Fruit fly (Drosophila melanogaster): Measurements from ENCODE around the gene CG31546.

- TF ChIP-seq pan (optimal IDR thresholded peaks at IDR 0.05) (no peak), pan (GFP tag; optimal IDR thresholded peaks at IDR 0.05 in 1 of 2, IDR thresholded peaks at IDR 0.05 in 1 of 2) (peak in 1 of 2 experiments; percentile 17), CG6854 (GFP tag; optimal IDR thresholded peaks at IDR 0.05) (no peak), CG7786 (GFP tag; optimal IDR thresholded peaks at IDR 0.05) (peak; percentile 55), CG4282 (GFP tag; optimal IDR thresholded peaks at IDR 0.05) (no peak), fu2 (GFP tag; optimal IDR thresholded peaks at IDR 0.05) (no peak), gsb (GFP tag; IDR thresholded peaks at IDR 0.05) (no peak), Hsf (GFP tag; optimal IDR thresholded peaks at IDR 0.05) (peak; percentile 16), usp (GFP tag; optimal IDR thresholded peaks at IDR 0.05) (no peak), z (GFP tag; IDR thresholded peaks at IDR 0.05) (no peak), CG1832 (GFP tag; optimal IDR thresholded peaks at IDR 0.05) (no peak), lilli (GFP tag; optimal IDR thresholded peaks at IDR 0.05) (peak; percentile 48), croc (GFP tag; conservative IDR thresholded peaks at IDR 0.05) (no peak), cato (GFP tag; optimal IDR thresholded peaks at IDR 0.05; ENCODE audit: borderline replicate concordance) (peak; percentile 12), Dfd (GFP tag; optimal IDR thresholded peaks at IDR 0.05) (no peak)
Measured at dm6 chr3R:5613114-5613443, 22.3 kb downstream of the CG31546 start, which contains the start of gene Atu.
